Fruit fly (Drosophila melanogaster) whole organism, prepupa: ENCODE measurements around the gene eco.

Experiments used
- Blimp-1 ChIP-seq: fragments of 200-800 bp; sonication (Bioruptor generic); optimal IDR thresholded peaks from 3 replicates; lab custom pipeline; 2017; ENCODE audit warnings: missing biosample characterization, missing genetic modification characterization, mild to moderate bottlenecking, moderate library complexity, missing genetic modification reagents
- CG11902 ChIP-seq: fragments of 200-800 bp; sonication (Bioruptor generic); optimal IDR thresholded peaks from 3 replicates; lab custom pipeline; 2016; ENCODE audit warnings: missing biosample characterization, missing genetic modification characterization
- CG1621 ChIP-seq: fragments of 200-800 bp; sonication (Bioruptor generic); optimal IDR thresholded peaks from 3 replicates; lab custom pipeline; 2018; ENCODE audit warnings: missing biosample characterization, mild to moderate bottlenecking, missing genetic modification characterization
- CG3032 ChIP-seq: fragments of 200-800 bp; optimal IDR thresholded peaks from 2 replicates; lab custom pipeline; 2019; ENCODE audit warnings: missing biosample characterization, mild to moderate bottlenecking, missing genetic modification characterization, moderate library complexity
- CG32006 ChIP-seq: fragments of 200-800 bp; sonication (Bioruptor generic); optimal IDR thresholded peaks from 3 replicates; lab custom pipeline; 2017; ENCODE audit warnings: missing biosample characterization, mild to moderate bottlenecking, missing genetic modification characterization
- CG34406 ChIP-seq: fragments of 200-800 bp; sonication (Bioruptor generic); optimal IDR thresholded peaks from 3 replicates; lab custom pipeline; 2016; ENCODE audit warnings: missing biosample characterization, missing genetic modification characterization
- CG3919 ChIP-seq: fragments of 200-800 bp; sonication (Bioruptor generic); optimal IDR thresholded peaks from 3 replicates; lab custom pipeline; 2016; ENCODE audit warnings: missing biosample characterization, missing genetic modification characterization
- CG4318 ChIP-seq: fragments of 200-800 bp; sonication (Bioruptor generic); optimal IDR thresholded peaks from 3 replicates; lab custom pipeline; 2017; ENCODE audit warnings: missing biosample characterization, mild to moderate bottlenecking, missing genetic modification characterization
- CG6163 ChIP-seq: fragments of 200-800 bp; sonication (Bioruptor generic); IDR thresholded peaks from 3 replicates; pipeline ENCODE4 v1.3.6; 2022; ENCODE audit warnings: missing biosample characterization, missing genetic modification characterization
- CG6792 ChIP-seq: fragments of 200-800 bp; sonication (Bioruptor generic); optimal IDR thresholded peaks from 3 replicates; lab custom pipeline; 2016; ENCODE audit warnings: missing biosample characterization, missing genetic modification characterization
- CG6808 ChIP-seq: fragments of 200-800 bp; sonication (Bioruptor generic); optimal IDR thresholded peaks from 3 replicates; lab custom pipeline; 2017; ENCODE audit warnings: missing biosample characterization, missing genetic modification characterization, mild to moderate bottlenecking, moderate library complexity, missing genetic modification reagents
- CG6854 ChIP-seq: fragments of 200-800 bp; sonication (Bioruptor generic); optimal IDR thresholded peaks from 2 replicates; lab custom pipeline; 2017; ENCODE audit warnings: missing biosample characterization, mild to moderate bottlenecking, missing genetic modification characterization
- CG8119 ChIP-seq: fragments of 200-800 bp; sonication (Bioruptor generic); IDR thresholded peaks from 3 replicates; pipeline ENCODE4 v1.3.6; 2022; ENCODE audit warnings: missing biosample characterization, missing genetic modification characterization
- CG8632 ChIP-seq: fragments of 200-800 bp; sonication (Bioruptor generic); optimal IDR thresholded peaks from 3 replicates; lab custom pipeline; 2016; ENCODE audit warnings: missing biosample characterization, missing genetic modification characterization
- CG9139 ChIP-seq: fragments of 200-800 bp; sonication (Bioruptor generic); optimal IDR thresholded peaks from 3 replicates; lab custom pipeline; 2017; ENCODE audit warnings: missing biosample characterization, mild to moderate bottlenecking, missing genetic modification characterization
- Eip75B ChIP-seq: fragments of 200-800 bp; sonication (Bioruptor generic); optimal IDR thresholded peaks from 3 replicates; lab custom pipeline; 2016; ENCODE audit warnings: missing biosample characterization, missing genetic modification characterization
- Ets96B ChIP-seq: fragments of 200-800 bp; optimal IDR thresholded peaks from 2 replicates; lab custom pipeline; 2019; ENCODE audit warnings: missing biosample characterization, mild to moderate bottlenecking, missing genetic modification characterization, moderate library complexity
- Gug ChIP-seq: fragments of 200-800 bp; sonication (Bioruptor generic); IDR thresholded peaks from 2 replicates; pipeline ENCODE4 v1.3.6; 2022; ENCODE audit warnings: missing biosample characterization, missing genetic modification characterization
- Hr38 ChIP-seq: sonication (Bioruptor generic); optimal IDR thresholded peaks from 2 replicates; lab custom pipeline; 2016; ENCODE audit warnings: missing biosample characterization, missing genetic modification characterization
- Met ChIP-seq: fragments of 200-800 bp; sonication (Bioruptor generic); optimal IDR thresholded peaks from 3 replicates; lab custom pipeline; 2016; ENCODE audit warnings: missing biosample characterization, missing genetic modification characterization
- OdsH ChIP-seq: fragments of 200-800 bp; sonication (Bioruptor generic); optimal IDR thresholded peaks from 3 replicates; lab custom pipeline; 2016; ENCODE audit warnings: missing biosample characterization, missing genetic modification characterization
- Smox ChIP-seq: fragments of 200-800 bp; sonication (Bioruptor generic); optimal IDR thresholded peaks from 3 replicates; lab custom pipeline; 2016; ENCODE audit warnings: missing biosample characterization, missing genetic modification characterization
- Sox14 ChIP-seq: fragments of 200-800 bp; sonication (Bioruptor generic); optimal IDR thresholded peaks from 3 replicates; lab custom pipeline; 2016; ENCODE audit warnings: missing biosample characterization, missing genetic modification characterization
- Sox15 ChIP-seq: fragments of 200-800 bp; sonication (Bioruptor generic); optimal IDR thresholded peaks from 3 replicates; lab custom pipeline; 2016; ENCODE audit warnings: missing biosample characterization, missing genetic modification characterization
- achi ChIP-seq: fragments of 200-800 bp; sonication (Bioruptor generic); optimal IDR thresholded peaks from 3 replicates; lab custom pipeline; 2016; ENCODE audit warnings: missing biosample characterization, missing genetic modification characterization
- dsx ChIP-seq: fragments of 200-800 bp; optimal IDR thresholded peaks from 3 replicates; lab custom pipeline; 2019; ENCODE audit warnings: missing biosample characterization, mild to moderate bottlenecking, missing genetic modification characterization, moderate library complexity; ENCODE audit not compliant: poor library complexity, severe bottlenecking
- esn ChIP-seq: fragments of 200-800 bp; sonication (Bioruptor generic); optimal IDR thresholded peaks from 2 replicates; lab custom pipeline; 2016; ENCODE audit warnings: missing biosample characterization, mild to moderate bottlenecking, missing genetic modification characterization, moderate library complexity
- fkh ChIP-seq: fragments of 200-800 bp; sonication (Bioruptor generic); optimal IDR thresholded peaks from 3 replicates; lab custom pipeline; 2017; ENCODE audit warnings: missing biosample characterization, mild to moderate bottlenecking, missing genetic modification characterization, moderate library complexity
- net ChIP-seq: fragments of 200-800 bp; sonication (Bioruptor generic); optimal IDR thresholded peaks from 3 replicates; lab custom pipeline; 2016; ENCODE audit warnings: missing biosample characterization, missing genetic modification characterization
- pdm3 ChIP-seq: fragments of 200-800 bp; sonication (Bioruptor generic); optimal IDR thresholded peaks from 3 replicates; lab custom pipeline; 2016; ENCODE audit warnings: missing biosample characterization, missing genetic modification characterization
- spab ChIP-seq: fragments of 200-800 bp; sonication (Bioruptor generic); optimal IDR thresholded peaks from 2 replicates; lab custom pipeline; 2017; ENCODE audit warnings: missing biosample characterization, mild to moderate bottlenecking, missing genetic modification characterization, missing genetic modification reagents
- ss ChIP-seq, 2 experiments: fragments of 200-800 bp; sonication (Bioruptor generic); optimal IDR thresholded peaks; 2 replicates in 1 of 2; 3 replicates in 1 of 2; lab custom pipeline; 2017 to 2018; ENCODE audit warnings: mild to moderate bottlenecking in 2 of 2, missing biosample characterization in 2 of 2, missing genetic modification characterization in 2 of 2, moderate library complexity in 1 of 2
- svp ChIP-seq: fragments of 200-800 bp; sonication (Bioruptor generic); peaks from one replicate; lab custom pipeline; 2016; ENCODE audit warnings: missing biosample characterization, missing genetic modification characterization
- topi ChIP-seq: fragments of 200-800 bp; sonication (Bioruptor generic); optimal IDR thresholded peaks from 3 replicates; lab custom pipeline; 2016; ENCODE audit warnings: missing biosample characterization, missing genetic modification characterization
- vri ChIP-seq: fragments of 200-800 bp; sonication (Bioruptor generic); optimal IDR thresholded peaks from 3 replicates; lab custom pipeline; 2016; ENCODE audit warnings: missing biosample characterization, mild to moderate bottlenecking, missing genetic modification characterization

eco gene

dm6 chr3L:7323348-7323747, 15.8 kb downstream of the eco start, which contains the start of the genes RhoGEF4 and Rint1 (continued):
- TF ChIP-seq CG11902: peak; percentile 44
- TF ChIP-seq CG3032 (tag; lab: Kevin White, UChicago): peak; percentile 58
- TF ChIP-seq CG4318 (GFP tag; lab: Kevin White, UChicago): no peak

DNA sequence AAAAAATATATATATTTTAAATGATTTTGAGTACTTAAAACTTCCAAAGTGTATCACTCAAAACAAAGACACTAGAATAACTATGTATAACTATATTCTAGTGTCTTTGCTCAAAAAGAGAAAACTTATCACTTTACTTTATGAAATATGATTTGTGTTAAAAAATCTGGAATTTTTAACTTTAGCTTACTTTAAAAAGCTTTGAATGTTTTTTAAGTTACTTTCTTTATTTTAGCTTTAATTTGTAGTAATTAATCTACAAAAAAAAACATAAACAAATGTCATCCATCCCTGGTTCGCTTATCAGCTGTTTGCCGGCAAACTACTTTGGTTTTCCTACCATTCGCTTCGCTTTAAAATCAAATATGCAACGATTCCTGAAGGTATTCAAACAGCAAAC, 19.4 kb downstream of the eco start, which contains the start of gene CG8607:
Gene CG8607, plus strand, starts transcription at position 301 of the 400 bp plus-strand sequence.
- no peak for TF ChIP-seq Ets96B

- TF ChIP-seq CG6854 (GFP tag; lab: Kevin White, UChicago) (no peak), Blimp-1 (GFP tag; lab: Kevin White, UChicago) (no peak), Gug (no peak), CG6808 (GFP tag; lab: Kevin White, UChicago) (no peak), CG1621 (no peak), dsx (GFP tag; lab: Kevin White, UChicago) (no peak), Sox14 (no peak), CG32006 (GFP tag; lab: Kevin White, UChicago) (no peak), CG3032 (tag; lab: Kevin White, UChicago) (no peak), svp (no peak), CG4318 (GFP tag; lab: Kevin White, UChicago) (no peak), net (GFP tag; lab: Kevin White, UChicago) (no peak), Hr38 (GFP tag; lab: Kevin White, UChicago) (no peak), CG9139 (GFP tag; lab: Kevin White, UChicago) (no peak), pdm3 (GFP tag; lab: Kevin White, UChicago) (no peak), CG6792 (no peak), CG34406 (GFP tag; lab: Kevin White, UChicago) (no peak), CG8632 (GFP tag; lab: Kevin White, UChicago) (no peak), CG6163 (GFP tag; lab: Robert Waterston, UW) (no peak), Sox15 (GFP tag; lab: Kevin White, UChicago) (no peak)
Measured at dm6 chr3L:7314133-7314532, 25.0 kb downstream of the eco start.

DNA sequence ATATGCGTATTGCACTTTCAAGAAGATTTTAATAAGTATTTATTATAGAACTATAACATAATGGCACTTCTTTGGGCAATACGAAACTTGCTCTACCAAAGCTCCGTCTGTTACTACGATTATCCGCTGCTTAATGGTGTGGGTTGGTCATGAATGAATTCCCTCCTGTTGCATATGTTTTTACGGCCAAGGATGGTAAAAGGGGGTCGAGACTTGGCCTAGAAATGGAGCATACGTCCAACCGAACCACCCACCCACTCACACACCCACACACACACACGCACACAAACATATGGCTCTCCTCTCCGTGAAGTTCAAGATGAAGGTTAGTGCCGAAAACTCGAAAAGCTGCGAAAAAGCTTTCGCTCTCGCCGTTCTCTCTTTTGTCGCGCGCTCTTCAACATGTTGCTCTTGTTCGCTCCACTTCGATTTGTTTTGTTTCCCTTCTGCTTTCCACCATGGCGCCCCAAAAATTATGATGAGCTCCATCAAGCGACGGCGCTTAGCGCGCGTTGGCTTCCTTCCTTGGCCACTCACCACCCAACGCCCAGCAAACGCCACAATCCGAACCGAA, 25.5 kb downstream of the eco start:
- TF ChIP-seq CG8119 (no peak), Met (GFP tag; lab: Kevin White, UChicago) (no peak), vri (GFP tag; lab: Kevin White, UChicago) (no peak), CG3919 (GFP tag; lab: Kevin White, UChicago) (no peak), spab (no peak), Smox (GFP tag; lab: Kevin White, UChicago) (no peak), Eip75B (GFP tag; lab: Kevin White, UChicago) (no peak), fkh (no peak), Gug (no peak), esn (no peak), ss (GFP tag; optimal IDR thresholded peaks at IDR 0.05; lab: Kevin White, UChicago) (no peak), OdsH (no peak), CG11902 (no peak), achi (no peak), CG32006 (GFP tag; lab: Kevin White, UChicago) (no peak), topi (GFP tag; lab: Kevin White, UChicago) (no peak), net (GFP tag; lab: Kevin White, UChicago) (no peak), CG6163 (GFP tag; lab: Robert Waterston, UW) (no peak)
